Fruit fly (Drosophila melanogaster): ENCODE results near the gene Ho.
A peak's percentile ranks its signal among the peaks of the same experiment; 100 is the strongest.

Ho gene

dm6 chr3R:11690857-11691471, 11.4 kb downstream of the Ho start:
- TF ChIP-seq Myc (optimal IDR thresholded peaks at IDR 0.05) (no peak), CG9705 (GFP tag; optimal IDR thresholded peaks at IDR 0.05) (no peak), dl (GFP tag; optimal IDR thresholded peaks at IDR 0.05; ENCODE audit: insufficient read depth in 1 of 2, partially characterized antibody in 2 of 2) (peak in 1 of 2 experiments; percentile 5), N (GFP tag; optimal IDR thresholded peaks at IDR 0.05) (no peak), dsf (GFP tag; optimal IDR thresholded peaks at IDR 0.05; ENCODE audit: borderline replicate concordance) (no peak)

dm6 chr3R:11691747-11692146, 12.2 kb downstream of the Ho start, which contains the start of gene CG18765:
Gene CG18765 (minus strand): TSS chr3R:11691799.
- TF ChIP-seq jim (GFP tag; optimal IDR thresholded peaks at IDR 0.05) (no peak), CrebA (GFP tag; optimal IDR thresholded peaks at IDR 0.05; ENCODE audit: borderline replicate concordance) (no peak), fru (GFP tag; optimal IDR thresholded peaks at IDR 0.05) (no peak), Myc (optimal IDR thresholded peaks at IDR 0.05) (no peak), usp (GFP tag; optimal IDR thresholded peaks at IDR 0.05) (no peak), Jra (GFP tag; optimal IDR thresholded peaks at IDR 0.05) (no peak), sage (GFP tag; optimal IDR thresholded peaks at IDR 0.05) (no peak), OdsH (GFP tag; optimal IDR thresholded peaks at IDR 0.05) (no peak), dmrt93B (GFP tag; optimal IDR thresholded peaks at IDR 0.05) (no peak), pan (optimal IDR thresholded peaks at IDR 0.05) (no peak), GATAd (GFP tag; optimal IDR thresholded peaks at IDR 0.05) (no peak), CG32264 (GFP tag; optimal IDR thresholded peaks at IDR 0.05) (no peak), Mio (GFP tag; optimal IDR thresholded peaks at IDR 0.05) (no peak)

- no peak for TF ChIP-seq CrebA (GFP tag; optimal IDR thresholded peaks at IDR 0.05; ENCODE audit: borderline replicate concordance)
- TF ChIP-seq dl (GFP tag; optimal IDR thresholded peaks at IDR 0.05; ENCODE audit: insufficient read depth in 1 of 2, partially characterized antibody in 2 of 2), result no peak
- no peak for TF ChIP-seq Dif (GFP tag; optimal IDR thresholded peaks at IDR 0.05; ENCODE audit: partially characterized antibody)
- no peak for TF ChIP-seq Hnf4 (GFP tag; optimal IDR thresholded peaks at IDR 0.05)
- TF ChIP-seq lola (GFP tag; optimal IDR thresholded peaks at IDR 0.05), result no peak
- TF ChIP-seq OdsH (GFP tag; optimal IDR thresholded peaks at IDR 0.05), result no peak
- no peak for TF ChIP-seq Jra (GFP tag; optimal IDR thresholded peaks at IDR 0.05)
- no peak for TF ChIP-seq Mio (GFP tag; optimal IDR thresholded peaks at IDR 0.05)
- no peak for TF ChIP-seq Vsx2 (GFP tag; optimal IDR thresholded peaks at IDR 0.05; ENCODE audit: partially characterized antibody)
- no peak for TF ChIP-seq Abd-B (GFP tag; optimal IDR thresholded peaks at IDR 0.05)
- TF ChIP-seq h (GFP tag; optimal IDR thresholded peaks at IDR 0.05), result no peak
- TF ChIP-seq HLH106 (tag; optimal IDR thresholded peaks at IDR 0.05), result no peak
- no peak for TF ChIP-seq Hr83 (GFP tag; optimal IDR thresholded peaks at IDR 0.05; ENCODE audit: poor library complexity, severe bottlenecking)
- no peak for TF ChIP-seq rgr (GFP tag; optimal IDR thresholded peaks at IDR 0.05)
Measured at dm6 chr3R:11692504-11692903, 13.0 kb downstream of the Ho start.

dm6 chr3R:11694311-11695305, 15.1 kb downstream of the Ho start, which contains the start of gene Fer3:
Gene Fer3 (minus strand): TSS chr3R:11694311.
- TF ChIP-seq Rel (GFP tag; optimal IDR thresholded peaks at IDR 0.05), result no peak
- no peak for TF ChIP-seq Rel (tag; optimal IDR thresholded peaks at IDR 0.05)
- TF ChIP-seq jim (GFP tag; optimal IDR thresholded peaks at IDR 0.05), result no peak
- TF ChIP-seq Vsx2 (GFP tag; optimal IDR thresholded peaks at IDR 0.05; ENCODE audit: partially characterized antibody), result no peak
- TF ChIP-seq Myc (optimal IDR thresholded peaks at IDR 0.05), result peak; percentile 44
- no peak for TF ChIP-seq Hnf4 (GFP tag; optimal IDR thresholded peaks at IDR 0.05)

dm6 chr3R:11696209-11696608, 16.7 kb downstream of the Ho start, which contains the start of gene CG14717:
Gene CG14717 (plus strand): TSS chr3R:11696509.
- TF ChIP-seq Mio (GFP tag; optimal IDR thresholded peaks at IDR 0.05) (no peak), sage (GFP tag; optimal IDR thresholded peaks at IDR 0.05) (no peak), usp (GFP tag; optimal IDR thresholded peaks at IDR 0.05) (no peak), dmrt93B (GFP tag; optimal IDR thresholded peaks at IDR 0.05) (no peak), Hr83 (GFP tag; optimal IDR thresholded peaks at IDR 0.05; ENCODE audit: poor library complexity, severe bottlenecking) (no peak), pan (optimal IDR thresholded peaks at IDR 0.05) (no peak), sv (GFP tag; optimal IDR thresholded peaks at IDR 0.05) (no peak), Abd-B (GFP tag; optimal IDR thresholded peaks at IDR 0.05) (no peak), Vsx2 (GFP tag; optimal IDR thresholded peaks at IDR 0.05; ENCODE audit: partially characterized antibody) (no peak), dl (GFP tag; optimal IDR thresholded peaks at IDR 0.05; ENCODE audit: insufficient read depth in 1 of 2, partially characterized antibody in 2 of 2) (no peak), CG32264 (GFP tag; optimal IDR thresholded peaks at IDR 0.05) (no peak), woc (GFP tag; optimal IDR thresholded peaks at IDR 0.05) (no peak), HLH106 (tag; optimal IDR thresholded peaks at IDR 0.05) (no peak), GATAd (GFP tag; optimal IDR thresholded peaks at IDR 0.05) (no peak), CrebA (GFP tag; optimal IDR thresholded peaks at IDR 0.05; ENCODE audit: borderline replicate concordance) (no peak), ey (GFP tag; optimal IDR thresholded peaks at IDR 0.05) (no peak), h (GFP tag; optimal IDR thresholded peaks at IDR 0.05) (no peak), tai (GFP tag; optimal IDR thresholded peaks at IDR 0.05) (no peak)

Data from whole organism, wandering third instar larva.